Worm (Caenorhabditis elegans) whole organism, L4 larva: Measurements from ENCODE around the gene npp-8.
"Not testable (repeated sequence)": the region's sequence is repeated elsewhere in the genome, so short reads cannot be mapped to it uniquely, and the experiment has no call there.

ENCODE experiments used
- F26F4.8 ChIP-seq: fragments of 200-800 bp; sonication (Bioruptor generic); conservative IDR thresholded peaks from 2 replicates; pipeline ENCODE4 v1.3.6; 2022; ENCODE audit warnings: missing genetic modification characterization, missing compliant biosample characterization
- ZK337.2 ChIP-seq: fragments of 200-800 bp; sonication (Bioruptor generic); IDR thresholded peaks from 2 replicates; pipeline ENCODE4 v1.3.6; 2022; ENCODE audit warnings: missing genetic modification reagents, missing genetic modification characterization, missing compliant biosample characterization
- ZK546.5 ChIP-seq, 2 experiments: sonication (generic microtip); optimal IDR thresholded peaks; 2 replicates each; lab custom pipeline; 2017; ENCODE audit warnings: missing biosample characterization in 2 of 2, missing genetic modification characterization in 2 of 2
- aha-1 ChIP-seq: fragments of 150-350 bp; peaks from one replicate; lab custom pipeline; 2014; ENCODE audit warnings: missing biosample characterization, missing genetic modification characterization
- aly-2 ChIP-seq: sonication (generic microtip); optimal IDR thresholded peaks from 2 replicates; lab custom pipeline; 2018; ENCODE audit warnings: missing biosample characterization, missing genetic modification characterization
- ceh-20 ChIP-seq: fragments of 200-800 bp; sonication (Bioruptor generic); IDR thresholded peaks from 2 replicates; pipeline ENCODE4 v1.3.6; 2022; ENCODE audit warnings: missing genetic modification reagents, missing genetic modification characterization, missing compliant biosample characterization
- ceh-28 ChIP-seq: fragments of 150-350 bp; optimal IDR thresholded peaks from 2 replicates; lab custom pipeline; 2014; ENCODE audit warnings: missing biosample characterization, missing genetic modification reagents, missing genetic modification characterization
- ceh-82 ChIP-seq: sonication (generic microtip); optimal IDR thresholded peaks from 2 replicates; lab custom pipeline; 2017; ENCODE audit warnings: missing biosample characterization, missing genetic modification characterization
- cey-2 ChIP-seq: sonication (generic microtip); optimal IDR thresholded peaks from 3 replicates; lab custom pipeline; 2017; ENCODE audit warnings: missing genetic modification characterization, mild to moderate bottlenecking, missing compliant biosample characterization, antibody characterized with exemption, borderline replicate concordance; ENCODE audit not compliant: insufficient read depth
- dmd-6 ChIP-seq: fragments of 200-800 bp; sonication (Bioruptor generic); IDR thresholded peaks from 2 replicates; pipeline ENCODE4 v1.3.6; 2022; ENCODE audit warnings: missing genetic modification reagents, missing genetic modification characterization, missing compliant biosample characterization
- dmd-8 ChIP-seq: fragments of 200-800 bp; sonication (Bioruptor generic); IDR thresholded peaks from 2 replicates; pipeline ENCODE4 v1.3.6; 2022; ENCODE audit warnings: missing genetic modification characterization, missing compliant biosample characterization
- dmd-9 ChIP-seq: fragments of 200-800 bp; sonication (Bioruptor generic); IDR thresholded peaks from 2 replicates; pipeline ENCODE4 v1.3.6; 2022; ENCODE audit warnings: missing genetic modification reagents, missing genetic modification characterization, missing compliant biosample characterization
- dpl-1 ChIP-seq: fragments of 150-350 bp; optimal IDR thresholded peaks from 2 replicates; lab custom pipeline; 2014; ENCODE audit warnings: missing biosample characterization, missing genetic modification reagents, missing genetic modification characterization
- dve-1 ChIP-seq: sonication (generic microtip); optimal IDR thresholded peaks from 2 replicates; lab custom pipeline; 2017; ENCODE audit warnings: antibody characterized with exemption, mild to moderate bottlenecking, missing genetic modification characterization, missing compliant biosample characterization; ENCODE audit not compliant: insufficient read depth
- egl-27 ChIP-seq: sonication (generic microtip); optimal IDR thresholded peaks from 3 replicates; lab custom pipeline; 2017; ENCODE audit warnings: missing biosample characterization, missing genetic modification reagents, missing genetic modification characterization
- egl-43 ChIP-seq: fragments of 200-800 bp; sonication (Bioruptor generic); IDR thresholded peaks from 2 replicates; pipeline ENCODE4 v1.3.6; 2022; ENCODE audit warnings: missing genetic modification reagents, missing genetic modification characterization, missing compliant biosample characterization
- fos-1 ChIP-seq: fragments of 150-350 bp; optimal IDR thresholded peaks from 2 replicates; lab custom pipeline; 2014; ENCODE audit warnings: missing biosample characterization, missing genetic modification characterization
- gei-8 ChIP-seq: fragments of 200-800 bp; sonication (Bioruptor generic); optimal IDR thresholded peaks from 2 replicates; lab custom pipeline; 2018; ENCODE audit warnings: mild to moderate bottlenecking, missing genetic modification characterization, missing compliant biosample characterization
- hif-1 ChIP-seq, 2 experiments: sonication (generic microtip); optimal IDR thresholded peaks; 2 replicates each; lab custom pipeline; 2016 to 2017; ENCODE audit warnings: missing compliant biosample characterization in 2 of 2, missing genetic modification characterization in 2 of 2, missing genetic modification reagents in 2 of 2, missing genotype in 2 of 2, mild to moderate bottlenecking in 1 of 2
- hlh-11 ChIP-seq: fragments of 200-800 bp; sonication (Bioruptor generic); optimal IDR thresholded peaks from 2 replicates; lab custom pipeline; 2018; ENCODE audit warnings: mild to moderate bottlenecking, missing genetic modification characterization, missing compliant biosample characterization
- hlh-30 ChIP-seq: sonication (generic microtip); optimal IDR thresholded peaks from 2 replicates; lab custom pipeline; 2017; ENCODE audit warnings: antibody characterized with exemption, mild to moderate bottlenecking, missing genetic modification characterization, missing compliant biosample characterization; ENCODE audit not compliant: insufficient read depth
- lim-7 ChIP-seq: fragments of 200-800 bp; sonication (Bioruptor generic); IDR thresholded peaks from 2 replicates; pipeline ENCODE4 v1.3.6; 2022; ENCODE audit warnings: missing genetic modification characterization, missing compliant biosample characterization
- lin-1 ChIP-seq: fragments of 200-800 bp; sonication (Bioruptor generic); IDR thresholded peaks from 2 replicates; pipeline ENCODE4 v1.3.6; 2022; ENCODE audit warnings: missing genetic modification reagents, missing genetic modification characterization, missing compliant biosample characterization
- lin-15B ChIP-seq: fragments of 150-350 bp; sonication (generic microtip); optimal IDR thresholded peaks from 3 replicates; lab custom pipeline; 2014; ENCODE audit warnings: missing biosample characterization, missing genetic modification characterization
- lir-3 ChIP-seq: sonication (generic microtip); optimal IDR thresholded peaks from 2 replicates; lab custom pipeline; 2016; ENCODE audit warnings: mild to moderate bottlenecking, missing genetic modification characterization, missing compliant biosample characterization
- madf-5 ChIP-seq, 2 experiments: fragments of 200-800 bp; sonication (Bioruptor generic); IDR thresholded peaks; 2 replicates each; pipeline ENCODE4 v1.3.6; 2022; ENCODE audit warnings: missing compliant biosample characterization in 2 of 2, missing genetic modification characterization in 2 of 2
- madf-9 ChIP-seq: fragments of 200-800 bp; sonication (Bioruptor generic); conservative IDR thresholded peaks from 2 replicates; pipeline ENCODE4 v1.3.6; 2022; ENCODE audit warnings: missing genetic modification reagents, missing genetic modification characterization, missing compliant biosample characterization
- mdl-1 ChIP-seq, 2 experiments: fragments of 150-350 bp in 1 of 2; sonication (generic microtip) in 1 of 2; optimal IDR thresholded peaks; 2 replicates each; lab custom pipeline; 2014 to 2017; ENCODE audit warnings: missing biosample characterization in 2 of 2, missing genetic modification characterization in 2 of 2
- mep-1 ChIP-seq: fragments of 150-350 bp; sonication (generic microtip); optimal IDR thresholded peaks from 3 replicates; lab custom pipeline; 2014; ENCODE audit warnings: missing biosample characterization, missing genetic modification characterization
- mes-2 ChIP-seq: sonication (generic microtip); optimal IDR thresholded peaks from 2 replicates; lab custom pipeline; 2016; ENCODE audit warnings: missing genotype, mild to moderate bottlenecking, missing genetic modification characterization, missing compliant biosample characterization; ENCODE audit not compliant: poor library complexity, severe bottlenecking
- mxl-2 ChIP-seq: fragments of 200-800 bp; sonication (Bioruptor generic); conservative IDR thresholded peaks from 2 replicates; pipeline ENCODE4 v1.3.6; 2022; ENCODE audit warnings: missing genetic modification reagents, missing genetic modification characterization, missing compliant biosample characterization
- nhr-102 ChIP-seq: sonication (generic microtip); optimal IDR thresholded peaks from 2 replicates; lab custom pipeline; 2016; ENCODE audit warnings: mild to moderate bottlenecking, missing genetic modification characterization, moderate library complexity, missing compliant biosample characterization
- nhr-111 ChIP-seq: fragments of 200-800 bp; sonication (Bioruptor generic); optimal IDR thresholded peaks from 2 replicates; lab custom pipeline; 2018; ENCODE audit warnings: mild to moderate bottlenecking, missing genetic modification characterization, missing compliant biosample characterization
- nhr-25 ChIP-seq: sonication (generic microtip); optimal IDR thresholded peaks from 2 replicates; lab custom pipeline; 2017; ENCODE audit warnings: missing genetic modification characterization, mild to moderate bottlenecking, missing compliant biosample characterization, antibody characterized with exemption, moderate library complexity, borderline replicate concordance; ENCODE audit not compliant: insufficient read depth
- nhr-6 ChIP-seq: fragments of 150-350 bp; optimal IDR thresholded peaks from 2 replicates; lab custom pipeline; 2014; ENCODE audit warnings: missing biosample characterization, missing genetic modification characterization
- nhr-77 ChIP-seq: fragments of 150-350 bp; optimal IDR thresholded peaks from 2 replicates; lab custom pipeline; 2014; ENCODE audit warnings: missing biosample characterization, missing genetic modification characterization
- spr-3 ChIP-seq: fragments of 200-800 bp; sonication (Bioruptor generic); optimal IDR thresholded peaks from 2 replicates; lab custom pipeline; 2018; ENCODE audit warnings: mild to moderate bottlenecking, missing genetic modification characterization, missing compliant biosample characterization
- tag-97 ChIP-seq: fragments of 200-800 bp; sonication (Bioruptor generic); IDR thresholded peaks from 2 replicates; pipeline ENCODE4 v1.3.6; 2022; ENCODE audit warnings: missing genetic modification characterization, missing compliant biosample characterization
- tra-1 ChIP-seq: fragments of 200-800 bp; sonication (Bioruptor generic); IDR thresholded peaks from 2 replicates; pipeline ENCODE4 v1.3.6; 2022; ENCODE audit warnings: missing genetic modification reagents, missing genetic modification characterization, missing compliant biosample characterization
- unc-130 ChIP-seq: sonication (generic microtip); optimal IDR thresholded peaks from 2 replicates; lab custom pipeline; 2016; ENCODE audit warnings: missing genetic modification reagents, missing genetic modification characterization, missing compliant biosample characterization
- unc-39 ChIP-seq: sonication (generic microtip); optimal IDR thresholded peaks from 2 replicates; lab custom pipeline; 2017; ENCODE audit warnings: missing biosample characterization, missing genetic modification characterization
- unc-62 ChIP-seq, 3 experiments: fragments of 150-350 bp in 1 of 3; sonication (generic microtip); optimal IDR thresholded peaks in 2 of 3; peaks in 1 of 3; 1 replicate in 1 of 3; 2 replicates in 2 of 3; lab custom pipeline; 2014 to 2017; ENCODE audit warnings: missing biosample characterization in 3 of 3, missing genetic modification characterization in 3 of 3, missing genetic modification reagents in 3 of 3, missing genotype in 1 of 3
- zfp-2 ChIP-seq: sonication (generic microtip); optimal IDR thresholded peaks from 2 replicates; lab custom pipeline; 2016; ENCODE audit warnings: mild to moderate bottlenecking, missing genetic modification characterization, missing compliant biosample characterization

npp-8 gene

ce11 chrIV:1613592-1613991 is 18.0 kb upstream of the npp-8 start, which contains the start of gene nhr-122:
Gene nhr-122, plus strand, starts transcription at chrIV:1613892.
- TF ChIP-seq fos-1, result no peak
- TF ChIP-seq dmd-6 (GFP tag; lab: Robert Waterston, UW), result no peak
- no peak for TF ChIP-seq lin-1 (GFP tag; lab: Robert Waterston, UW)
- TF ChIP-seq nhr-6 (tag; lab: Kevin White, UChicago), result no peak
- no peak for TF ChIP-seq tra-1 (GFP tag; lab: Robert Waterston, UW)
- no peak for TF ChIP-seq cey-2 (tag; lab: Kevin White, UChicago)
- TF ChIP-seq dve-1 (tag; lab: Kevin White, UChicago), result peak; percentile 21
- no peak for TF ChIP-seq lin-15B (tag; lab: Kevin White, UChicago)
- TF ChIP-seq mes-2, result peak; percentile 30
- TF ChIP-seq hif-1 (tag; optimal IDR thresholded peaks at IDR 0.05; lab: Kevin White, UChicago), result no peak
- TF ChIP-seq spr-3 (GFP tag; lab: Kevin White, UChicago), result no peak
- no peak for TF ChIP-seq nhr-25 (tag; lab: Kevin White, UChicago)
- TF ChIP-seq unc-39 (tag; lab: Kevin White, UChicago), result no peak
- TF ChIP-seq aly-2 (tag; lab: Kevin White, UChicago), result no peak
- TF ChIP-seq lir-3, result no peak
- no peak for TF ChIP-seq nhr-102
- no peak for TF ChIP-seq gei-8
- no peak for TF ChIP-seq ceh-28 (tag; lab: Kevin White, UChicago)
- peak; percentile 9 for TF ChIP-seq aha-1 (tag; lab: Kevin White, UChicago)
- TF ChIP-seq tag-97 (GFP tag; lab: Robert Waterston, UW), result no peak
- no peak for TF ChIP-seq egl-43 (GFP tag; lab: Robert Waterston, UW)
- no peak for TF ChIP-seq mep-1 (tag; lab: Kevin White, UChicago)
- no peak for TF ChIP-seq ceh-20 (GFP tag; lab: Robert Waterston, UW)
- TF ChIP-seq ZK546.5 (tag; optimal IDR thresholded peaks at IDR 0.05; lab: Kevin White, UChicago), result no peak
- peak in 1 of 2 experiments; percentile 36 for TF ChIP-seq mdl-1 (tag; optimal IDR thresholded peaks at IDR 0.05; lab: Kevin White, UChicago)
- no peak for TF ChIP-seq nhr-77
- peak; percentile 12 for TF ChIP-seq hlh-30
- TF ChIP-seq unc-130 (GFP tag; lab: Kevin White, UChicago), result no peak

- not testable (repeated sequence) for TF ChIP-seq madf-9; dmd-8 (GFP tag; lab: Robert Waterston, UW); zfp-2 (tag; lab: Kevin White, UChicago)
Observed at ce11 chrIV:1609973-1610372, 14.3 kb upstream of the npp-8 start, which contains the start of gene dsl-3. Gene dsl-3, plus strand, starts transcription at chrIV:1610273.

- TF ChIP-seq ceh-82 (tag; lab: Kevin White, UChicago), result no peak
- TF ChIP-seq unc-62 (GFP tag; optimal IDR thresholded peaks at IDR 0.05 in 1 of 2; lab: Kevin White, UChicago), result peak in 1 of 2 experiments; percentile 91
- TF ChIP-seq unc-62 (tag; optimal IDR thresholded peaks at IDR 0.05; lab: Kevin White, UChicago), result no peak
- TF ChIP-seq F26F4.8 (GFP tag; lab: Robert Waterston, UW), result no peak
Observed at ce11 chrIV:1605276-1605762, 9.7 kb upstream of the npp-8 start, which contains the start of gene Y41D4B.11. Gene Y41D4B.11, plus strand, starts transcription at chrIV:1605712.

- TF ChIP-seq hlh-11 (tag; lab: Kevin White, UChicago) (no peak), egl-27 (tag; lab: Kevin White, UChicago) (no peak), aha-1 (tag; lab: Kevin White, UChicago) (peak; percentile 95), hif-1 (tag; optimal IDR thresholded peaks at IDR 0.05; lab: Kevin White, UChicago) (no peak), lim-7 (GFP tag; lab: Robert Waterston, UW) (no peak), ceh-28 (tag; lab: Kevin White, UChicago) (peak; percentile 87), dpl-1 (GFP tag; lab: Kevin White, UChicago) (no peak), madf-9 (no peak), dmd-9 (GFP tag; lab: Robert Waterston, UW) (no peak), ZK337.2 (GFP tag; lab: Robert Waterston, UW) (no peak), madf-5 (GFP tag; IDR thresholded peaks at IDR 0.05; lab: Robert Waterston, UW) (no peak), nhr-111 (GFP tag; lab: Kevin White, UChicago) (no peak), mxl-2 (no peak)
Observed at ce11 chrIV:1602936-1603457, 7.4 kb upstream of the npp-8 start.
